Fruit fly (Drosophila melanogaster): ENCODE results near the gene rho-5.

The rho-5 gene

DNA sequence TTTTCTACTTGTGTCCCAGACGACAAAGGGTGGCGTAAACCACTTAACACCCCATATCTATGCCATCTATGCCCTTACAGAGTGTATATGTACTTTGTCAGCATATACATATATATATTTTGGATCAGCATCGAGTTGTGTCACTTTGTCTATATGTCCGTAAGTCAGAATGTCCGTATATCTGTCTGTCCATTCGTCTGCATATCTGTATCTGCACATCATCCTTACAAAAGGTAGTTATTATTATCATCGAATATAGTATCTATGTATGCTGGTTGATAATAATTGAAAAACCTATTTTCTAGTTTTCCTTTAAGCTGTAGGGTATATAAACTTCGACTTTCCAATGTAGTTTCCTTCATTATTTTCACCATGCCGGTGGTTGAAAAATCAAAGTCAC, 22.6 kb downstream of the rho-5 start:
- TF ChIP-seq noc (tag; optimal IDR thresholded peaks at IDR 0.05) = no peak

DNA sequence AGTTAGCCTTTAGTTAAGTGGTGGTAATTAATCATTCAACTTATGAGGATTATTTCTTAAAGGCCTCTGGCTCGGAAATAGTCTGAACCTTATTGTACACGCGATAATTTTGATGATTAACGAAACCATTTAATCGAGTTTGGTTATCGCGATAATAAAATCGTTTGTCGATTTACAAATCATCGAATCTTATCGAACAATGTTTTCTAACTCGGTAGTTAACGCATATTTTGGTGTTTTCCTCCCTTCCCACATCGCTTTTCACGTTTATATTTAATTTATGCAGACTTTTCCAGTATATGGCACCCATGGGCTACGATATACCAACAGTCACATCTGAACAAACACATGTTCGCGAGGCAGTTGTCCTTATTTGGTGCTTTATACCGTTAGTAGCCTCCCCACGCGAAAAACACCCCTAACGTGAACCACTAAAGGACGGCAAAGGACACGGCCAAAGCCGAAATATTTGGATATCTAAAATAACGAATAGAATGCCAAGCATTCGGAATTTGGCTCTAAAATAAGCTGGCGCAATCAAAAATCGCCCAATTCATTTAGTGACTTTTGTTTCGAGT, 29.6 kb downstream of the rho-5 start, which contains the start of gene Frmd5:
TSS of gene Frmd5 (plus strand) at position 414 of the 578 bp plus-strand sequence.
- no peak for TF ChIP-seq noc (tag; optimal IDR thresholded peaks at IDR 0.05)

DNA sequence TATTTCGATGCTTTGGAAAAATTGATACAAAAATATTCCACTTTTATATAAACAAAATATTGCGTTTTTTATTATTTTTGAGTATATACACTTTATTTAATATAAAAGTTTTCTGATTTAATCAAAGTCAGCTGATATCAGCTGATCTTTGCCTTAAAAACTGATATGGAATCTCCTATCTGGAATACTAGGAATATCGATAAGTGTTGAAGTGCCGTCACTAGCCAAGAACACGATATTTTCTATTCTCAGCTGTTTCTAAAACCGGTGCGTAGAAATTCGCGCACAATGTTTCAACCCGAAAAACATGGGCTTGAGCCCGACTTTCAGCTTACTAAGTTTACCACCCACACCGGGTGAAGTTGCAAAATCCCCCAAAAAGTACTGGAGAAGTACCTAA, 31.2 kb downstream of the rho-5 start, which contains the start of gene Sps2:
TSS of gene Sps2 (plus strand) at position 124 of the 400 bp plus-strand sequence.
- no peak for TF ChIP-seq noc (tag; optimal IDR thresholded peaks at IDR 0.05)

DNA sequence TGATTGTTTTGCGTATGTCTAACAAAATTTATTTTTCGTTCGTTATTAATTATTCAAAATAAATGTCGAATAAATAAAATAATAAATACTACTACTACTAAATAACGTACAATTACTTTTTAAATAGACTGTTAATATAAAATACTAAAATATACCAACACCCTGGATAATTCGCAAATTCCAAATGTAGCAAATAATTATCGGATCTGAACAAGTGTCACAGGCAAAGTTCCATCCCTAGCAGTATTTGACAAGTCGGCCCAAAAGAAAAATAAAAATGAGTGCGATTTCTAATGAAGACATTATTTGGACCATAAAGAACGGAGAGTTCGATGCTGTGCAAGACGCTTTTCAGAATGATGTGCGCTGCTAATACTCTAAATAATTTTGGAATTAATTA, 32.3 kb downstream of the rho-5 start, which contains the start of gene CG31715:
TSS of gene CG31715 (plus strand) at position 212 of the 400 bp plus-strand sequence.
- TF ChIP-seq noc (tag; optimal IDR thresholded peaks at IDR 0.05) = peak; percentile 14

- TF ChIP-seq noc (tag; optimal IDR thresholded peaks at IDR 0.05) = no peak
Measured at dm6 chr2L:10339841-10340240, 33.9 kb downstream of the rho-5 start.

- TF ChIP-seq noc (tag; optimal IDR thresholded peaks at IDR 0.05) = no peak
Measured at dm6 chr2L:10339212-10339721, 34.4 kb downstream of the rho-5 start, which contains the start of gene SamDC. Gene SamDC, plus strand, starts transcription at chr2L:10339457.

dm6 chr2L:10334854-10335277, 38.8 kb downstream of the rho-5 start:
- peak; percentile 89 for TF ChIP-seq noc (tag; optimal IDR thresholded peaks at IDR 0.05)

- no peak for TF ChIP-seq noc (tag; optimal IDR thresholded peaks at IDR 0.05)
Measured at dm6 chr2L:10334213-10334612, 39.5 kb downstream of the rho-5 start.

dm6 chr2L:10333091-10333991, 40.4 kb downstream of the rho-5 start, which contains the start of gene GATAd:
Gene GATAd, plus strand, starts transcription at chr2L:10333734.
- no peak for TF ChIP-seq noc (tag; optimal IDR thresholded peaks at IDR 0.05)

dm6 chr2L:10331066-10331847, 42.4 kb downstream of the rho-5 start, which contains the start of the genes Schip1 and Cox10:
Gene Schip1, minus strand, starts transcription at chr2L:10331116.
Gene Cox10, plus strand, starts transcription at chr2L:10331471.
- TF ChIP-seq noc (tag; optimal IDR thresholded peaks at IDR 0.05) = no peak

dm6 chr2L:10327790-10328189, 45.9 kb downstream of the rho-5 start, which contains the start of gene RnrL:
Gene RnrL, minus strand, starts transcription at chr2L:10327943.
- no peak for TF ChIP-seq noc (tag; optimal IDR thresholded peaks at IDR 0.05)

- TF ChIP-seq noc (tag; optimal IDR thresholded peaks at IDR 0.05) = peak; percentile 62
Measured at dm6 chr2L:10322773-10323487, 50.8 kb downstream of the rho-5 start, which contains the start of gene CG5381. Gene CG5381, minus strand, starts transcription at chr2L:10323102.

dm6 chr2L:10322176-10322575, 51.5 kb downstream of the rho-5 start, which contains the start of gene CG4995:
Gene CG4995, plus strand, starts transcription at chr2L:10322476.
- no peak for TF ChIP-seq noc (tag; optimal IDR thresholded peaks at IDR 0.05)

DNA sequence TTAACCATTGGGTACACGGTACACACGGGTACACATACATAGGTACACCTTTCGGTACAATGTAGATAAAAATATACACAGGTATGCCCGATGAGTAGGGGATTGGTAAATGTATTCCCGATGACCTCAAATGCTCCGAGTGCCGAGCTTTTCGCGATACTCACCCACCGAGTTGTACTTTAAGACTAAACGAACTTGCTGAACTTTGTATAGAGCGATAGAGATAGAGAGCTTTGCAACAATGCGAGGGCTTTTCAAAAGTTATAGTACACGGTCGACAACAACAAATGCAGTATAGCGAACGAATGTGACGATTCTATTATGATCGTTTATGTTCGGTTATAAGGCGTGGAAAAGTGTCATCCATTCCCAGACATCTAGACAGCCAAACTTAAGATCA, 52.1 kb downstream of the rho-5 start:
- TF ChIP-seq noc (tag; optimal IDR thresholded peaks at IDR 0.05) = peak; percentile 35

Data from whole organism, larva.